Worm (Caenorhabditis elegans) whole organism, early embryonic: Measurements from ENCODE around the gene Y69H2.10.

Experiments used
- B0310.2 ChIP-seq: sonication (generic microtip); optimal IDR thresholded peaks from 2 replicates; lab custom pipeline; 2016; ENCODE audit warnings: mild to moderate bottlenecking, missing genetic modification characterization, missing compliant biosample characterization
- F13C5.2 ChIP-seq: sonication (generic microtip); optimal IDR thresholded peaks from 2 replicates; lab custom pipeline; 2017; ENCODE audit warnings: mild to moderate bottlenecking, missing genetic modification characterization, inconsistent platforms, missing compliant biosample characterization
- aly-1 ChIP-seq: sonication (generic microtip); optimal IDR thresholded peaks from 2 replicates; lab custom pipeline; 2016; ENCODE audit warnings: missing genetic modification characterization, missing compliant biosample characterization
- ama-1 ChIP-seq: fragments of 150-350 bp; optimal IDR thresholded peaks from 2 replicates; lab custom pipeline; 2014
- ceh-13 ChIP-seq: fragments of 200-800 bp; sonication (Bioruptor generic); optimal IDR thresholded peaks from 2 replicates; lab custom pipeline; 2018; ENCODE audit warnings: mild to moderate bottlenecking, missing genetic modification characterization, missing compliant biosample characterization
- ceh-36 ChIP-seq: sonication (generic microtip); optimal IDR thresholded peaks from 2 replicates; lab custom pipeline; 2016; ENCODE audit warnings: missing genetic modification characterization, inconsistent platforms, missing compliant biosample characterization
- ets-7 ChIP-seq: sonication (generic microtip); optimal IDR thresholded peaks from 2 replicates; lab custom pipeline; 2016; ENCODE audit warnings: missing genotype, missing genetic modification characterization, missing compliant biosample characterization
- flt-1 ChIP-seq: fragments of 200-800 bp; sonication (Bioruptor generic); IDR thresholded peaks from 2 replicates; pipeline ENCODE4 v1.3.6; 2022; ENCODE audit warnings: missing genetic modification characterization, missing compliant biosample characterization
- hmbx-1 ChIP-seq: sonication (generic microtip); optimal IDR thresholded peaks from 2 replicates; lab custom pipeline; 2016; ENCODE audit warnings: mild to moderate bottlenecking, missing genetic modification characterization, missing compliant biosample characterization
- hmg-4 ChIP-seq: fragments of 200-800 bp; sonication (Bioruptor generic); optimal IDR thresholded peaks from 2 replicates; lab custom pipeline; 2018; ENCODE audit warnings: mild to moderate bottlenecking, missing genetic modification characterization, missing compliant biosample characterization
- hnd-1 ChIP-seq: sonication (generic microtip); optimal IDR thresholded peaks from 2 replicates; lab custom pipeline; 2016; ENCODE audit warnings: missing genetic modification characterization, missing compliant biosample characterization
- pes-1 ChIP-seq: fragments of 200-800 bp; sonication (Bioruptor generic); IDR thresholded peaks from 2 replicates; pipeline ENCODE4 v1.3.6; 2022; ENCODE audit warnings: missing genetic modification reagents, missing genetic modification characterization, missing compliant biosample characterization
- scrt-1 ChIP-seq: fragments of 200-800 bp; sonication (Bioruptor generic); IDR thresholded peaks from 2 replicates; pipeline ENCODE4 v1.3.6; 2022; ENCODE audit warnings: missing genetic modification characterization, missing compliant biosample characterization
- sea-1 ChIP-seq: fragments of 200-800 bp; sonication (Bioruptor generic); conservative IDR thresholded peaks from 2 replicates; pipeline ENCODE4 v1.3.6; 2022; ENCODE audit warnings: missing genetic modification characterization, missing compliant biosample characterization
- tbx-11 ChIP-seq: fragments of 200-800 bp; sonication (Bioruptor generic); IDR thresholded peaks from 2 replicates; pipeline ENCODE4 v1.3.6; 2022; ENCODE audit warnings: missing genetic modification characterization, missing compliant biosample characterization
- tbx-37 ChIP-seq: fragments of 200-800 bp; sonication (Bioruptor generic); conservative IDR thresholded peaks from 2 replicates; pipeline ENCODE4 v1.3.6; 2022; ENCODE audit warnings: missing genetic modification reagents, missing genetic modification characterization, missing compliant biosample characterization
- tra-4 ChIP-seq: sonication (generic microtip); optimal IDR thresholded peaks from 2 replicates; lab custom pipeline; 2017; ENCODE audit warnings: missing genetic modification characterization, missing compliant biosample characterization

Gene Y69H2.10

DNA sequence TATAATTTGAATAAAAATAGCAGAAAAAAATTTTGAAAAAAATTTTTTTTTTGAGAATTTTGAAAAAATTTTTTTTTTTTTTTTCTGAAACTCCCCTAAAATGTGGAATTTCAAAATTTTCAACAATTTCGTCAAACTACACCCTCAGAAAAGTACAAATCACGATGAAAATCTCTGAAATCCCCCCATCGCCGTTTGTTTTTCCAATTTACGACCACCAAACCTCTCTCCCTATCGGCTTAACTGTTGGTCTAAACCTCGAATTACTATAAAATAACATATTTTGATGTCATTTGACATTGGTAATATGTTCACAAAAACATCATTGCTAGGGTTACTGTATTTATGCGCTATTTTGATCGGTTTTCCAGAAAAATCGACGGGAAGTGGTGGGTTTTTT is at the start of gene Y69H2.10:
TSS of gene Y69H2.10 (plus strand) at position 301 of the 400 bp plus-strand sequence.
- TF ChIP-seq ama-1 (lab: Kevin White, UChicago), result no peak
- no peak for TF ChIP-seq B0310.2 (tag; lab: Kevin White, UChicago)
- no peak for TF ChIP-seq aly-1
- TF ChIP-seq hmbx-1 (tag; lab: Kevin White, UChicago), result no peak
- TF ChIP-seq flt-1, result no peak
- TF ChIP-seq ceh-36 (tag; lab: Kevin White, UChicago), result no peak
- TF ChIP-seq tbx-11 (GFP tag; lab: Robert Waterston, UW), result no peak
- TF ChIP-seq tra-4 (tag; lab: Kevin White, UChicago), result no peak
- TF ChIP-seq ceh-13 (GFP tag; lab: Kevin White, UChicago), result no peak
- TF ChIP-seq F13C5.2 (tag; lab: Kevin White, UChicago), result no peak
- TF ChIP-seq hmg-4, result no peak
- no peak for TF ChIP-seq tbx-37 (GFP tag; lab: Robert Waterston, UW)
- no peak for TF ChIP-seq hnd-1 (tag; lab: Kevin White, UChicago)
- no peak for TF ChIP-seq scrt-1
- no peak for TF ChIP-seq ets-7
- TF ChIP-seq pes-1 (GFP tag; lab: Robert Waterston, UW), result no peak
- no peak for TF ChIP-seq sea-1 (GFP tag; lab: Robert Waterston, UW)

DNA sequence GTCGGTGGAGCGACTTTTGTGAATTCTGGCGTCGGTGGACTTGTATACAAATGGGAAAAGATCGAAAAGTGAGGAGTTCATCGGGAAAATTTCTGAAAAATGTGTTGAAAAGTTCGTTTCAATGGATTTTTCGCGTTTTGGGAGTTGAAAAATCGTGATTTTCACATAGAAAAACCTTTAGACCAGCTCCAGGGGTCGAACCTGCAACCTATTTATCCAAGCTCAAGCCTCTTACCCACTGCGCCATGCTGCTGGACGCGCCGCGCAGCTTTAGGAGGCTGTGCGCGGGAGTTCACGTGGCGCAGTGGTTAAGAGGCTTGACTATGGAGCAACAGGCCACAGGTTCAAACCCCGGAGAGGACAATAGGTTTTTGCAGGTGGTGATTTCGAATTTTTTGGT is 47.7 kb upstream of the Y69H2.10 start, which contains the start of gene Y69H2.1:
TSS of gene Y69H2.1 (minus strand) at position 101 of the 400 bp plus-strand sequence.
- no peak for TF ChIP-seq ama-1 (lab: Kevin White, UChicago)

DNA sequence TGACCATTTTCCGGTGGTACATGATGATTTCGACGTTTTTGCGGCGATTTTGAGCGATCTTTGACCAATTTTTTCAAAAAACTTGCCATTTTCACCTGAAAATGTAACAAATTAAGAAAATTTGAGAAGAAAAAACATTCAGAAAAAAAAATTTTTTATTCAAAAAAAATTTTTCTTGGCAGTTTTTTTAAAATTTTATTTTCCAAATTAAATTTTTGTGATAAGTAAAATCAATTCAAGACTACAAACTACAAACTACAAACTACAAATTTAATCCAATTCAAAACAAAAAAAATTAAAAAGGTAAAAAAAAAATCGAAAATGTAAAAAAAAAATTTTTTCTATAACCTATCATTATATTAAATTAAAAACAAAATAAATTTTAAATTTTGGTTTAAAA is 43.4 kb upstream of the Y69H2.10 start, which contains the start of gene Y69H2.15:
TSS of gene Y69H2.15 (minus strand) at position 101 of the 400 bp plus-strand sequence.
- TF ChIP-seq ceh-13 (GFP tag; lab: Kevin White, UChicago), result no peak
- no peak for TF ChIP-seq ama-1 (lab: Kevin White, UChicago)
- no peak for TF ChIP-seq F13C5.2 (tag; lab: Kevin White, UChicago)
- TF ChIP-seq ets-7, result no peak
- no peak for TF ChIP-seq tra-4 (tag; lab: Kevin White, UChicago)
- no peak for TF ChIP-seq hmbx-1 (tag; lab: Kevin White, UChicago)
- TF ChIP-seq sea-1 (GFP tag; lab: Robert Waterston, UW), result no peak
- no peak for TF ChIP-seq ceh-36 (tag; lab: Kevin White, UChicago)
- TF ChIP-seq hmg-4, result no peak
- TF ChIP-seq pes-1 (GFP tag; lab: Robert Waterston, UW), result no peak
- no peak for TF ChIP-seq scrt-1

DNA sequence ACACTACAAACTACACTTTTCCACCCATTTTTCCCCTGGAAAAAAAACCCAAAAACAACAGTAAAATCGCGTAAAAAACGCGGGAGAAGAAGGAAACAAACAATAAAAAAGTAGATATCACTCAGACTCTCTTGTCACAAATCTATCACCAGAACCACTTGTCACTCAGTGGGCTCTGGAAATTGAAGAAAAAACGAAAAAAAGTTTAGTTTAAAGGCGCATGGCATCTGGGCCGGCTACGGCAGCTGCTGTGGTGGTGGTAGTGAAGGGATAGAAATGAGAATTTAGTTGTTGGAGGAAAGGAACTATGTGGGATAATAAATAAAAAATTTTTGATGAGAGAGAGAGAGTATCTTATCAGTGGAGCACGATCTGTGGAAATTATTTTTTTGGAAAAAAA is 42.7 kb upstream of the Y69H2.10 start:
- TF ChIP-seq flt-1 (no peak), B0310.2 (tag; lab: Kevin White, UChicago) (no peak), hmbx-1 (tag; lab: Kevin White, UChicago) (no peak), ceh-13 (GFP tag; lab: Kevin White, UChicago) (no peak), ets-7 (no peak), sea-1 (GFP tag; lab: Robert Waterston, UW) (no peak), scrt-1 (no peak), tra-4 (tag; lab: Kevin White, UChicago) (no peak), ceh-36 (tag; lab: Kevin White, UChicago) (no peak), tbx-37 (GFP tag; lab: Robert Waterston, UW) (no peak), tbx-11 (GFP tag; lab: Robert Waterston, UW) (no peak), F13C5.2 (tag; lab: Kevin White, UChicago) (no peak), aly-1 (no peak), ama-1 (lab: Kevin White, UChicago) (no peak), hnd-1 (tag; lab: Kevin White, UChicago) (no peak), hmg-4 (no peak)

DNA sequence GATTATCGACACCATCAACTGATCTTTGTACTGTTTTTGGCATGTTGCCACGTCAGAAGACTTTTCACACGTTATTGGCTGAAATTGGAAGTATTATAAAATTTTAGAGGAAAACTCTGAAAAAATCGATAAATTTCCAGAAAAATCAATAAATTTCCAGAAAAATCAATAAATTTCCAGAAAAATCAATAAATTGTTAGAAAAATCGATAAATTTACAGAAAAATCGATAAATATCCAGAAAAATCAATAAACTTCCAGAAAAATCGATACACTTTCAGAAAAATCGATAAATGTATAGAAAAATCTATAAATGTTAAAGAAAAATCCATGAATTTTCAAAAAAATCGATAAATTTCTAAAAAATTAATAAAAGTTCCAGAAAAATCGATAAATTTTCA is 41.2 kb upstream of the Y69H2.10 start:
- TF ChIP-seq tra-4 (tag; lab: Kevin White, UChicago), result no peak
- TF ChIP-seq ceh-36 (tag; lab: Kevin White, UChicago), result no peak
- no peak for TF ChIP-seq flt-1
- TF ChIP-seq hnd-1 (tag; lab: Kevin White, UChicago), result no peak
- no peak for TF ChIP-seq aly-1
- no peak for TF ChIP-seq sea-1 (GFP tag; lab: Robert Waterston, UW)
- TF ChIP-seq tbx-11 (GFP tag; lab: Robert Waterston, UW), result no peak
- TF ChIP-seq scrt-1, result no peak
- no peak for TF ChIP-seq B0310.2 (tag; lab: Kevin White, UChicago)
- no peak for TF ChIP-seq hmbx-1 (tag; lab: Kevin White, UChicago)
- TF ChIP-seq ets-7, result no peak
- no peak for TF ChIP-seq tbx-37 (GFP tag; lab: Robert Waterston, UW)
- no peak for TF ChIP-seq pes-1 (GFP tag; lab: Robert Waterston, UW)
- TF ChIP-seq hmg-4, result no peak

DNA sequence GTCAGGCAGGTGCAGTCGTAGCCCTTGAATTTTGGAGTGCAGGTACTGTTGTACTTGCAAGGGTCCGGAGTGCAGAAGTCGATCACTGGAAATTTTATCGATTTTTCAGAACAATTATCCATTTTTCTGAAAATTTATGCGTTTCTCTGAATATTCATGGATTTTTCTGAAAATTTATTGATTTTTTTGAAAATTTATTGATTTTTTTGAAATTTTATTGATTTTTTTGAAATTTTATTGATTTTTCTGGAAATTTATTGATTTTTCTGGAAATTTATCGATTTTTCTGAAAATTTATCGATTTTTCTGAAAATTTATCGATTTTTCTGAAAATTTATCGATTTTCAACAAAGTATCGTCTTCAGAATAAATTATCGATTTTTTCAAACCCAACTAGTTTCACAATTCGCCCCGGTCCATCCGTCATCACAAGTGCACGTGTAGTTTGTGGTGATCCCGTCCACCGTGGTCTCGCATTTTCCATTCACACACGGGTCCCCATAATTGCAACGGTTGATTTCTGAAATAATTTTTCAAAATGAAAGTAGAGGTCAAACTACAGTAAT is 38.1 kb upstream of the Y69H2.10 start:
- no peak for TF ChIP-seq aly-1
- TF ChIP-seq tbx-37 (GFP tag; lab: Robert Waterston, UW), result no peak
- no peak for TF ChIP-seq ets-7
- TF ChIP-seq pes-1 (GFP tag; lab: Robert Waterston, UW), result no peak

DNA sequence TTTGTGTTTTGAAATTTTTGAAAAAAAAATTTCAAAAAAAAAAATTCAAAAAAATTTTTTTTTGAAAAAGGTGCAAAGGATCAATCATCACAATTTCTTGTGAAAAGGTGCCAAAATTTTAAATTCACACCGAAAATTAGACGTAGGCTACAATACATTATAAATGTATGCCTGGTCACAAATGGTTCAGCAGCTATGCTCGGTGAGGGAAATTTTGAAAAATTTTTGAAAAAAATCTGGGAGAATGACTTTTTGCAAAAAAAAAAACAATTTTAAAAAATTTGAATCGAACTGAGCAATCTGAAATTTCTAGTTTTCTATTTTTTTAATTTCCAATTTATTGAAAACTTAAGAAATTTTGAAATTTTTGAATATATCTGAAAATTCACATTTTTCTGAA is 33.9 kb upstream of the Y69H2.10 start, which contains the start of gene egas-3:
TSS of gene egas-3 (minus strand) at position 101 of the 400 bp plus-strand sequence.
- no peak for TF ChIP-seq scrt-1
- no peak for TF ChIP-seq hnd-1 (tag; lab: Kevin White, UChicago)
- no peak for TF ChIP-seq ama-1 (lab: Kevin White, UChicago)
- no peak for TF ChIP-seq ceh-36 (tag; lab: Kevin White, UChicago)
- no peak for TF ChIP-seq pes-1 (GFP tag; lab: Robert Waterston, UW)
- no peak for TF ChIP-seq hmbx-1 (tag; lab: Kevin White, UChicago)
- no peak for TF ChIP-seq F13C5.2 (tag; lab: Kevin White, UChicago)
- TF ChIP-seq B0310.2 (tag; lab: Kevin White, UChicago), result no peak
